Worm (Caenorhabditis elegans): ENCODE results near the gene C03G5.14.

DNA sequence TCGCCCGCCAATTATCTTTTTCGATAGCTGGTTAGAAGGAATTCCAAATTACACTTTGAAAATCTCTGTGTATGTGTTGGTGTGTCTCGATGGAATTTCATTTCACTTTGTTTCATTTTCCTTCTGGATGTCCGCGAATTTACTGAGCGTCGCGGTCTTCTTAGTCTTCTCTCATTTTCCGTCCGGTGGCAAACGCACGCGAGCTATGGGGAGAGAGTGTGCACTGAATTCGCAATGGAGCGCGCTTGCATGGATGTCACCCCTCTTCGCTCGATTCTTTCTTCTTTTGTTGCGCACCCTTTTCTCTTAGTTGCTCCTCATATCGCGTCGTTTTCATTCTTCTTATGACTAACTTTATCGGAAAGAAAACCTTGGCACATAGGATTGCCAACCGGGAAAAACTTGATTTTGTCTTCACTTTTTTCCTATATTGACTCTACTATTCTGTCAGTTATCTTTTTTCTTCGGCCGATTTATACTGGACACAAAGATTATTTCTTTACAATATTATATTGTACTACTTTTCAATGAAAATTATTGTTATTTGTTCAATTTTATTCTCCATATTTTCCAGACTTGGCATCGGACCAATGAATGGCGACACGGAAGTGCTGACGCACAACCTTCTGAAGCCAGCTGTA, 30.1 kb downstream of the C03G5.14 start, which contains the start of gene dhhc-14:
- TF ChIP-seq nhr-2 (tag; optimal IDR thresholded peaks at IDR 0.05) (no peak), elt-3 (tag; optimal IDR thresholded peaks at IDR 0.05) (no peak), blmp-1 (tag; optimal IDR thresholded peaks at IDR 0.05) (no peak), snpc-4 (tag; optimal IDR thresholded peaks at IDR 0.05) (no peak), elt-1 (tag; optimal IDR thresholded peaks at IDR 0.05; ENCODE audit: borderline replicate concordance, insufficient read depth) (no peak), ztf-11 (tag; optimal IDR thresholded peaks at IDR 0.05) (peak; percentile 9)

Measured in whole organism, mixed stage, embryonic.